Fruit fly (Drosophila melanogaster) whole organism, prepupa: ENCODE results near the gene Pburs.

ENCODE experiments used
- CG11902 ChIP-seq: fragments of 200-800 bp; sonication (Bioruptor generic); optimal IDR thresholded peaks from 3 replicates; lab custom pipeline; 2016; ENCODE audit warnings: missing biosample characterization, missing genetic modification characterization
- CG34406 ChIP-seq: fragments of 200-800 bp; sonication (Bioruptor generic); optimal IDR thresholded peaks from 3 replicates; lab custom pipeline; 2016; ENCODE audit warnings: missing biosample characterization, missing genetic modification characterization
- CG4318 ChIP-seq: fragments of 200-800 bp; sonication (Bioruptor generic); optimal IDR thresholded peaks from 3 replicates; lab custom pipeline; 2017; ENCODE audit warnings: missing biosample characterization, mild to moderate bottlenecking, missing genetic modification characterization
- CG6276 ChIP-seq: fragments of 200-800 bp; sonication (Bioruptor generic); optimal IDR thresholded peaks from 2 replicates; lab custom pipeline; 2017; ENCODE audit warnings: missing biosample characterization, mild to moderate bottlenecking, missing genetic modification characterization
- CG6808 ChIP-seq: fragments of 200-800 bp; sonication (Bioruptor generic); optimal IDR thresholded peaks from 3 replicates; lab custom pipeline; 2017; ENCODE audit warnings: missing biosample characterization, missing genetic modification characterization, mild to moderate bottlenecking, moderate library complexity, missing genetic modification reagents
- CG7368 ChIP-seq: fragments of 200-800 bp; sonication (Bioruptor generic); optimal IDR thresholded peaks from 3 replicates; lab custom pipeline; 2016; ENCODE audit warnings: missing biosample characterization, missing genetic modification characterization
- Met ChIP-seq: fragments of 200-800 bp; sonication (Bioruptor generic); optimal IDR thresholded peaks from 3 replicates; lab custom pipeline; 2016; ENCODE audit warnings: missing biosample characterization, missing genetic modification characterization
- OdsH ChIP-seq: fragments of 200-800 bp; sonication (Bioruptor generic); optimal IDR thresholded peaks from 3 replicates; lab custom pipeline; 2016; ENCODE audit warnings: missing biosample characterization, missing genetic modification characterization
- Smox ChIP-seq: fragments of 200-800 bp; sonication (Bioruptor generic); optimal IDR thresholded peaks from 3 replicates; lab custom pipeline; 2016; ENCODE audit warnings: missing biosample characterization, missing genetic modification characterization
- Sox102F ChIP-seq: fragments of 200-800 bp; sonication (Bioruptor generic); optimal IDR thresholded peaks from 2 replicates; lab custom pipeline; 2016; ENCODE audit warnings: missing biosample characterization, mild to moderate bottlenecking, missing genetic modification characterization
- svp ChIP-seq: fragments of 200-800 bp; sonication (Bioruptor generic); peaks from one replicate; lab custom pipeline; 2016; ENCODE audit warnings: missing biosample characterization, missing genetic modification characterization

DNA sequence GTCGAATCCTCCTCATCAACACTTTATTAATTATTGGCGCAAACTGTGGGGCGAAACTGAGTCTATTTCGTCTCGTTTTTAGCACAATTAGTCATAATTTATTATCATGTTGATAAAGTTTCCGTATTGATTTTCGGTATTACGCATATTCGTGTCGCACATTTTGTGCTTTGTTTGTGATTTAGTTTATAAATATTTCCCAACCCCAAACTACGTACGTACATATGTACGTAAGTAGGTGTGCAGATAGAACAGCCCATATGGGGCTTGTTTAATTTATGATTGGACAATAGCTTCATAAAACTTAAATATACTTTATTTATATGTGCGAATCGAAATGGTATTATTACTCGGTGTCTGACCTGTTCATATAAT, 22.1 kb downstream of the Pburs start:
- TF ChIP-seq CG6808 (GFP tag; lab: Kevin White, UChicago) (no peak), Sox102F (GFP tag; lab: Kevin White, UChicago) (no peak), Smox (GFP tag; lab: Kevin White, UChicago) (no peak), svp (GFP tag; lab: Kevin White, UChicago) (peak; percentile 15), Met (GFP tag; lab: Kevin White, UChicago) (no peak), CG4318 (GFP tag; lab: Kevin White, UChicago) (no peak), CG7368 (GFP tag; lab: Kevin White, UChicago) (no peak), OdsH (GFP tag; lab: Kevin White, UChicago) (no peak), CG11902 (GFP tag; lab: Kevin White, UChicago) (no peak), CG34406 (GFP tag; lab: Kevin White, UChicago) (no peak), CG6276 (GFP tag; lab: Kevin White, UChicago) (no peak)
